Worm (Caenorhabditis elegans): ENCODE data around the gene sra-13.

The sra-13 gene

DNA sequence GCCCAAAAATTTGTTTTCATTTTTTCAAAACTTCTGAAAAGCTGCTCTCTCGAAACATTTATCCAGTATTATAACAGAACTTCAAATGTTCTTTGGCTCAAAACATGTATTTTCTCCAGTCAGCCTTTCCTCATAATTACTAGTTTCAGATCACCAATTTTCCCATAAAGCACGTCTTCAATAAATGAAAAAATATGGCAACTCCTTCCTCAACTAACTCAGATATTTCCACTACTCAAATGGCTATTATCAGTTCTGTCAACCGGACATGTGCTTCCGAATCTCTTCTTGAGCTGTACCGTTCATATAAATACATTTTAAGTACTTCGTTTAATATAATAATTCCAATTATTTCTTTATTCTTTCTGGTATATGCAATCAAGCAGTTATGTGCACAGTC lies at the start of gene sra-13:
Gene sra-13, plus strand, starts transcription at position 195 of the 400 bp plus-strand sequence.
- TF ChIP-seq unc-62 (GFP tag; optimal IDR thresholded peaks at IDR 0.05), result no peak

DNA sequence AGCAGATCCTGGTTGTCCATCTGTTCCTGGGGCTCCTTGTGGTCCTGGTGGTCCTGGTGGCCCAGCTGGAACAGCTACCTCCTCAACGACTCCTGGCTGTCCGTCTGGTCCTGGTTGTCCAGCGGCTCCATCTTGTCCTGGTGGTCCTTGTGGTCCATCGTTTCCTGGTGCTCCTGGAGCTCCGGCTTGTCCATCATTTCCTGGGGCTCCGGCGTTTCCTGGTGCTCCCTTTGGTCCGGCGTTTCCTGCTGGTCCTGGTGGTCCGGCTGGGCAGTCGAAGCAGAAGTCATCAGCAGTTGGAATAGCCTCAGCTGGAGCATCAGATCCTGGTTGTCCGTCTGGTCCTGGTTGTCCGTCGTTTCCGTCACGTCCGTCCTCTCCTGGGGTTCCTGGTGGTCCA lies 49.0 kb upstream of the sra-13 start:
- no peak for TF ChIP-seq unc-62 (GFP tag; optimal IDR thresholded peaks at IDR 0.05)

DNA sequence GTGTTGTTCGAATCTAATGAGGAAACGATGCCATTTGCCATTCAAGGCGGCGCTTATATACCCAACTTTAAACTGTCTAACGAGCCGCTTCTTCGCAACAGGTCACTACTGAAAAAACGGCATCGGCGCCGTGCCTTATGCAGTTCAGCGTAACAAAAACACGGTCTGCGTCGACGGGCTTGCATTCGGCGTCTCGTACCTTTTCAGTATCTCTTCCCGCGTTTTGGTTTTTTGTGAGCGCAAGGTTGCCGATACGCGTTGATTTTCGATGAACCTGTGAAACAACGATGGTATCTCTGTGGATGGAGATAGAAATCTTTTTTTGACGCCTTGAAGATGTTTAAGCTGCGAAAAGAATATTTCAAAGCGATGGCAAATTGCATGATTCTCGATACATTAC lies 48.1 kb upstream of the sra-13 start, which contains the start of gene col-77:
Gene col-77, minus strand, starts transcription at position 32 of the 400 bp plus-strand sequence.
- no peak for TF ChIP-seq unc-62 (GFP tag; optimal IDR thresholded peaks at IDR 0.05)

DNA sequence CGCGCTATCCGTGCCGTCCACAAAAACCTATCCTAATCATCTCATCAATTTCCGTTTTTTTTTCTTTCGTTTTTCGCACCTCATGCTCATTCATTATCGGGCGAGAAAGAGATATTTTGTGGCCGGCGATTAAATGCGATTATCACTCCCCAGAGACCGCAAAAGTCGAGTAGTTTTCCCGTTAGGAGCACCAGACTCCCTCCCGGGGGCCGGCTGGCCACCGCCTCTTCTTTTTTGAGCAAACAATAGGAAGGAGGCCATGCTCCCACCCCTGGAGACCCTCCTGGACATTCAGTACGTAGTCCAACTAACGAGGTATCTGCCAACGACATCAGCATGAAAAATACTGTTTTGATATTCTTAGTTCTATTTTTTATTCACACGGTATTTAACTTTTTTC lies 47.0 kb upstream of the sra-13 start, which contains the start of gene M195.2:
Gene M195.2, plus strand, starts transcription at position 301 of the 400 bp plus-strand sequence.
- TF ChIP-seq unc-62 (GFP tag; optimal IDR thresholded peaks at IDR 0.05), result no peak

DNA sequence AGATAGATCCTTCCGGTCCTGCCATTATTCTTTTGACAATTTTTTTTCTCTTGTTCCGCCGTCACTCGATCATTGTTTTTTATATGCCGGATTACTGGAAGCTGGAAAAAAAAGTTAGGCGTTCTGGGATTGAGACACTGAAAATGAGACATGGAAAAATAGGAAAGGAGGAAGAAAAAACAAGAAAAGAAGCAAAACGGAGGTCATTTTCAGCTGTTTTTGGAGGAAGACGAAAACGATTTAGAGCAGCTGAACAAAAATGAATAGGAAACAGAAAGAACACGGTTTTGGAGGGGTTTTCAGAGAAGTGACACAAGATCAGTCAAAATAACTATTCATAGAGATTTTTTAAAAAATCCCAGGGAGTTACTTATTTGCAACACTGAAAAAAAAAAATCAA lies 38.4 kb upstream of the sra-13 start, which contains the start of gene amt-3:
Gene amt-3, minus strand, starts transcription at position 101 of the 400 bp plus-strand sequence.
- no peak for TF ChIP-seq unc-62 (GFP tag; optimal IDR thresholded peaks at IDR 0.05)

DNA sequence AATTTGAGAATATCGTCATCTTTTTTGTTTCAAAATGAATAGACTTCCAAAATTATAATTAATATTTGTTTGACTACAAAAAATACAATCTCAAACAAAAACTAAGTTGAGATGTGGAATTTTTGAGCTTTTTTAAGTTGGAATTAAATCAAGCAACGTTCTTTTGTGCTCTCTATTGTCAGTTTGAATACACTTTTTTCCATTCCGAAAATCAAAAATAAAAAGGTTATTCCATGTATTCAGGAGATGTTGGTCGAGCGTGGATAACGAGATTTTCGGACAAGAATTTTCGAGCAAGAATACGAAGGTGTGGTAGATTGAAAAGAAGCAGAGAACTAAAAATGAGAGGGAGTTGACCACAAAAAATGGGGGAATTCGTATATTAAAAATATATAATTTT lies 37.3 kb upstream of the sra-13 start:
- TF ChIP-seq unc-62 (GFP tag; optimal IDR thresholded peaks at IDR 0.05), result no peak

DNA sequence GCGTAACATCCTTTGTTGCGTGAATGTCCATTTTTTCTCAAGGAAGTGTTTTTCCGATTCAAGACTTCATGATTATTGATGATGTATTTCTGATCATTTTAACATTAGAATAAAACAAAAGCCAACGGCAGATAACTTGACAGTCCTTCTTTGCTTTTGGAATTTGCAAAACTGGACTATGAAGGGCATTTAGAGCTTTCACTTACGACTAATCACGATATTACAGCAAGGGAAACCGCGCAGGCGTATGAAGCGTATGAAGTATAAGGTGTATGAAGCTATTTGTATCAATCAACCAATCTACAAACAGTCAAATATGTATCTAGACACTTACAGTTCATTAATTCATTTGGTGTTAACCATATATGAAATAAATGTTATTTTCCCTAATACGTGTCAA lies 29.8 kb upstream of the sra-13 start:
- no peak for TF ChIP-seq unc-62 (GFP tag; optimal IDR thresholded peaks at IDR 0.05)

DNA sequence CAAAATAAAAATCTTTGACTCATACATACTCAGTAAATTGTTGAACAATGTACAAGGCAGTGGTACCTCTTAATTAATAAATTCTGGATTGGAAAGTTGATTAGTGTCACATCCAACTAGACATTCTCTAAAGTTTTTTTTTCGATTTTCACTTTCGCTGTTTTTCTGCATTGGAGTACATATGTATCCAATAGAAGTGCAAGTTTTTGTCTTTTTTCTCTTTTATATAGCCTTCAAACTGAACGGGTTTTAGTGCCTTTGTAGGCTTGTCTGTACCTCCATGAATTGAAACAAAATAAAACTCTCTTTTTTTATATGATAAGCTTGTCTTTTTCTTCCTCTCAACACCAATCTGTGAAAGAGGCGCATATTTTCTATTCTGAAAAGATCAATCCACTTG lies 27.3 kb upstream of the sra-13 start:
- TF ChIP-seq unc-62 (GFP tag; optimal IDR thresholded peaks at IDR 0.05), result no peak

DNA sequence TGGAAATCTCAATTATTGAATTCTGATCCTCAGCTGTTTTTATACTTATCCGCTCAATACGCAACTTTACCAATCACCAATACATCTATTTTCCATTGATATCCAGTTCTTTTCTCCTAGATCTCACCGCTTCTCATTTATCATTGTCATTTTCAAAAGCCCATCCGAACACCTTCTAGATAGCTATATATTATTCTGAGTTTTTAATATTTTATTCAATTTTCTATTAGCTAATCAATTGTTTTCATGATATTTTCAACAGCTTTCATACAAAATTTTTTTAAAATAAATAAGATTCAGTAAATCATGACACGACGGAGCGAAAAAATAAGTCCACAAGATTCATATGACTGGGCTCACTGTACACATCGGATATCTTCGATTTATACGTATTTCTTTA lies 26.3 kb upstream of the sra-13 start, which contains the start of gene F49E12.12:
Gene F49E12.12, plus strand, starts transcription at position 301 of the 400 bp plus-strand sequence.
- TF ChIP-seq unc-62 (GFP tag; optimal IDR thresholded peaks at IDR 0.05), result no peak

DNA sequence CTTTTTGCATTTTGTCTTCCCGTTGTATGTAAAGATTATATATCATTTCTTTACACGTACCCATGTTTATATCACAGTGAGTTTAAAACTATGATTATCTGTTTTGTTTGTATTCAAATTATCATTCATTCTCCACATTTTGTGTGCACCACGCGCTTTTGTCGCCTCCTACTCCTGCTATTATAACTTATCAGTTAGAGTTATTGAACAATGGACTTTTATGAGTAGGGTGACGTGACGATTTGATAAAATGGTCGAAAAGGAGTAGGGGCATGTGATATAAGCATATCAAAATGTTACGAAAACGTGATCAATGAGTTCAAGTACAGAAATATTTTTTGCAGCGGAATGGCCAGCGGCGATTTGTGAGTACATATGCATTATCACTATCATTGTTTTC lies 24.6 kb upstream of the sra-13 start:
- TF ChIP-seq unc-62 (GFP tag; optimal IDR thresholded peaks at IDR 0.05), result no peak

DNA sequence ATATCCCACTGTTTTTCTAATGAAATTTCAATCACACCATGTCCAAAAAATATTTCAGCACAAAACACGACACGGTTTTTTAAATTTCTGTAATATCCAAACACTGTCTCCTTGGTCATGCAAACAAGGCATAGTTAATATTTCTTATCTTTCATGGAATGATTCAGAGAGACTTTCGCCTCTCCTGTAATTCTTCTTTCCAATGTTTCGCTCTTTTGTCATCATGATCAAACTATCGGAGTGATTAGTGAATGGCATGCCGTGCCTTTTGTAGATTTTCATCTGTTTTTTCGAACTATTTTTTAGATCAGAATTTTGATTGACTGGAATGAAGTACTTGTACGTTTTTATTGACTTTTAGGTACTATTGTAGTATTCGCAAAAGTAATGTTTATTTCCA lies 23.1 kb upstream of the sra-13 start:
- TF ChIP-seq unc-62 (GFP tag; optimal IDR thresholded peaks at IDR 0.05), result no peak

DNA sequence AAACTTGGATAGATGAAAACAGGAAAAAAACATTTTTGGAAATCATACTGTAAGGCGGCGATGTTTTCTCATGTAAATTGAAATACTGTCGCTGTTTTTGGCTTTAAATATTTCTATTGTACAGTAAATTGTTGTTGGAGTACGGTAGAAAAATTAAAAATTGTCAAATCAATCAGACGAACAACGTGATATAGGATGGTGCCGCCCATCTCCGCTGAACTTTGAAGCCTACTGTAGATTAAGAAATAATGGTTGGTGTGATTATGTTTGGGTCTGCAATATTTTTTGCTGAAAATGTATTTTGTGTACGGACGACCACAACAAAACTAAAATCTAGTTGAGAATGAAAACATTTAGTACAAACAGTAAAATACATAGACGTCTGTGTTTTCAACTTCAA lies 21.9 kb upstream of the sra-13 start:
- no peak for TF ChIP-seq unc-62 (GFP tag; optimal IDR thresholded peaks at IDR 0.05)

DNA sequence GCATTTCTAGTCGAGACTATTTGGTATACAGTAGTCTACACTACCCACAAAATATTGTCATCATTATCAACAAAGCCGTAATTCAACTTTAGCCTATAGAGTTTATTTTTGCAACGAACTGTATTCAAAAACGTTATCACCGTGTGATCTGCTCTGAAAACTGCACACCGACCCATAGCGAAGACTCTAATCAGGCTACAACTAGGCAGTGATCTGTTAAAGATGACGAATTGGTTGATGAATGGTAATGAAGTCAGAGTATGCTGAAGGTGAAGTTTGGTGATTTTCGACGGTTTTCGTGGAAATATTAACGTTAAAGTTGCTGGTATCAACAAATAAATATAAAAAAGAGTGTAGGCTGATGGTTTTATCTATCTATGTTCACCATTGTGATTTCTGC lies 20.6 kb upstream of the sra-13 start:
- no peak for TF ChIP-seq unc-62 (GFP tag; optimal IDR thresholded peaks at IDR 0.05)

DNA sequence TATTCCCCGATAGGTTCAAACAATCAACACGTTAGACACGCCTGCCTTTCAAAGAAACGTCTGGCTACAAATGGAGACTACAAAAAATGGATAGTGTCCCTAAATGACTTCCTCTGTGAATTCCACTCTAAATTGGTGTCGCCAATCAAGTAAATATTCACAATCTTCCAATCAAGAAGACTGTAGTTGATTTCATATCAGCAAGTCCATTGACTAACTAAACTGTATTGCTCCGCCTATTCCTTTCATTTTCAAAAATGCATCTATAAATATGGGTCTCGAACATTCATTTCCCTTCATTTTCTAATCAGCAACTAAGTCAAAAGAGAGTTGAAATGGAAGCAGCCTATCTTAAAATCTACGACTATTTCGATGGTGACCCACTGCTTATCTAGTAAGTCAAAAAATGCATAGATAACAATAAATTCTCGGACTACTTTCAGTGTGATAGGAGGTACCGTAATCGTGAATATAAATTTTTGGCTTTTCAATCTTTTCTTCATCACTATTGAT lies 19.4 kb upstream of the sra-13 start, which contains the start of gene drd-1:
Gene drd-1, plus strand, starts transcription at position 51 of the 513 bp plus-strand sequence.
- no peak for TF ChIP-seq unc-62 (GFP tag; optimal IDR thresholded peaks at IDR 0.05)

DNA sequence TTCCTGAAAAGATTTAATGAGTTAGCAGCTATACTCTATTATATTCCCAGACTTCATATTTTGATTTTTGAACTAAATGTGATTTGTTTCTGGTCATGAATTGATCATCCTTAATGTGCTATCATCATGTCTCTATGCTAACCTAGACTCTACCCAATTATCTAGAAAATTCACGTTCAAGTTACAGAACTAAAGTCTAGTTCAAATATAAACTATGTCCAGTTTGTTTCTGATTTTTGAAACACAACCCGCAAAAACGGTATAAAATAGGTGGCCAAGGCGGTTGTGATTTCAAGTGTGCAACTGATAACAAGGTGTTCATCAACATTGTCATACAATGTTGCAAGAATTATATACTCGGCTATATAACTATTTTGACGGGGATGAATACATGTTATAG lies 16.7 kb upstream of the sra-13 start, which contains the start of gene F49E12.10:
Gene F49E12.10, plus strand, starts transcription at position 301 of the 400 bp plus-strand sequence.
- no peak for TF ChIP-seq unc-62 (GFP tag; optimal IDR thresholded peaks at IDR 0.05)

DNA sequence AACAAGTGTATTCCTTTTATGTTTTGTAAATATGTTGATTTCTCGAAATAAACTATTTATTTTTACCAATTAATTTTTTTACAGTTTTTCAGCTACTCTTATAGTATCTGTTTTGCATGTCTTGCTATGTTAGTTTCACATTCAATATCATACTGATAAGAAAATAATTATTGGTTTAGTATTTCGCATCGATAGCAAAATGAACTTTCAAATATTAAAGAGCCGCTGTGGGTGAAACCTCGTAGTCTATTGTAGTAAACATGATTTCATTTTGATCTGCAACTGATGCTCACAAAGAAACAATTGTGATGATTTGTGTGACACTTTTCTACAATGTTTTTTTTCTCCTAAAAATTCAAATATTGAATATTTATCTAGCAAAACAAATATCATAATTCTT lies 15.3 kb upstream of the sra-13 start:
- TF ChIP-seq unc-62 (GFP tag; optimal IDR thresholded peaks at IDR 0.05), result no peak

DNA sequence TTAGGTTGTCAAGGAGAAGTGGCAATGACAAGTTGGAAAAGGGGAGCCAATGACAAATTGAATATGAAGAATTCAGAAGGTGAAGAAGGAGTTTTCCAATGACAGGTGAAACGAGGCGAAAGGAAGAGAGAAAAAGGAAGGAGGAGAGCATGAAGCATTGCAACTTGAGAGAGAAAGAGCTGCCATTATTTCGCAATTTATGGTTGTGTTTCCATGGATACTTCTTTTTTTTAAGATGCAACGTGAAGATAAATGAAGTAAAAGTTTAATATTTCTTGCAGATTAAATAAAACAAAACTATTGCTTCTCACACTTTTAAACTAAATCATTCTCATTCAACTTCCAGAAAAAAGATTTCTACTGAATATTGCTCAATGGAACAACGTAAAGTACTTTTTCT lies 13.3 kb upstream of the sra-13 start, which contains the start of gene F49E12.8:
Gene F49E12.8, minus strand, starts transcription at position 101 of the 400 bp plus-strand sequence.
- TF ChIP-seq unc-62 (GFP tag; optimal IDR thresholded peaks at IDR 0.05), result no peak

DNA sequence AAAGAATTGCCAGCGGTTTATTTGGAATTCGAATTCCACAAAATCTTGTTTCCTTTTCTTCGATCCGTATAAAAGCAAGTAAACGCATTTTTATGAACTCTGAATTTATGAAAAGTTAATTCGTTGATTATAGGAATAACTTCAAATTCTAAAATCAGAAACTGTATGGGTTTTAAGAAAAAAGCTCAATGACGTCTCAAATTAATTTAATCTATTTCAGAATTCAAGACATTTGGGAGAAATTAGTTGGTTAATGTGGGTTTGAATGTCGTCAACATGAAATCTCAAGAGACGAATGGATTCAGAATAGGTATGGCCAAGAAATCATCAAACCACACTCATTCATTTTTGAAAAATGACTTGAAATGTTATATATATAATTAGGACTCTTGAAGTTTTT lies 11.4 kb upstream of the sra-13 start, which contains the start of gene F49E12.7:
Gene F49E12.7, minus strand, starts transcription at position 101 of the 400 bp plus-strand sequence.
- no peak for TF ChIP-seq unc-62 (GFP tag; optimal IDR thresholded peaks at IDR 0.05)
